Worm (Caenorhabditis elegans): ENCODE results near the gene C17C3.24.
A peak's percentile ranks its signal among the peaks of the same experiment; 100 is the strongest.

ce11 chrII:5497541-5497940 is 44.0 kb downstream of the C17C3.24 start:
- TF ChIP-seq sea-2 (GFP tag; IDR thresholded peaks at IDR 0.05) (no peak), unc-62 (GFP tag; optimal IDR thresholded peaks at IDR 0.05) (no peak), snpc-3.4 (tag; optimal IDR thresholded peaks at IDR 0.05) (no peak), zim-3 (tag; optimal IDR thresholded peaks at IDR 0.05) (no peak), madf-6 (GFP tag; IDR thresholded peaks at IDR 0.05) (peak; percentile 83), akir-1 (GFP tag; optimal IDR thresholded peaks at IDR 0.05) (no peak), madf-8 (GFP tag; conservative IDR thresholded peaks at IDR 0.05) (peak; percentile 33), snpc-4 (GFP tag; optimal IDR thresholded peaks at IDR 0.05) (no peak), snpc-4 (tag; optimal IDR thresholded peaks at IDR 0.05) (no peak), F33H1.4 (GFP tag; IDR thresholded peaks at IDR 0.05) (no peak), nhr-120 (GFP tag; IDR thresholded peaks at IDR 0.05) (no peak), D2030.7 (GFP tag; IDR thresholded peaks at IDR 0.05) (0 out of 2 replicates have a peak, but pooled peaks have one; percentile 27)

Measured in whole organism, young adult.